Worm (Caenorhabditis elegans) whole organism, L2 larva: ENCODE data around the gene aldo-2.

Source experiments
- alr-1 ChIP-seq: fragments of 150-350 bp; optimal IDR thresholded peaks from 2 replicates; lab custom pipeline; 2014; ENCODE audit warnings: missing biosample characterization, missing genetic modification characterization
- aly-2 ChIP-seq: fragments of 150-350 bp; optimal IDR thresholded peaks from 2 replicates; lab custom pipeline; 2014; ENCODE audit warnings: missing biosample characterization, missing genetic modification characterization
- ama-1 ChIP-seq: fragments of 150-350 bp; optimal IDR thresholded peaks from 2 replicates; lab custom pipeline; 2018; ENCODE audit warnings: inconsistent platforms
- lin-11 ChIP-seq: fragments of 150-350 bp; sonication (generic microtip); optimal IDR thresholded peaks from 2 replicates; lab custom pipeline; 2014; ENCODE audit warnings: missing biosample characterization, missing genetic modification characterization, inconsistent platforms, mixed read lengths
- mab-5 ChIP-seq: fragments of 150-350 bp; optimal IDR thresholded peaks from 2 replicates; lab custom pipeline; 2014; ENCODE audit warnings: missing biosample characterization, missing genetic modification characterization
- nhr-12 ChIP-seq: fragments of 150-350 bp; optimal IDR thresholded peaks from 2 replicates; lab custom pipeline; 2014; ENCODE audit warnings: missing biosample characterization, missing genetic modification characterization
- nhr-21 ChIP-seq: fragments of 150-350 bp; optimal IDR thresholded peaks from 2 replicates; lab custom pipeline; 2014; ENCODE audit warnings: missing biosample characterization, missing genetic modification characterization
- nhr-25 ChIP-seq: fragments of 150-350 bp; sonication (generic microtip); optimal IDR thresholded peaks from 3 replicates; lab custom pipeline; 2014; ENCODE audit warnings: missing biosample characterization, missing genetic modification characterization
- snpc-4 ChIP-seq: fragments of 150-350 bp; optimal IDR thresholded peaks from 2 replicates; lab custom pipeline; 2014; ENCODE audit warnings: missing biosample characterization, missing genetic modification characterization
- unc-62 ChIP-seq: fragments of 150-350 bp; optimal IDR thresholded peaks from 2 replicates; lab custom pipeline; 2014; ENCODE audit warnings: missing biosample characterization, missing genetic modification reagents, missing genetic modification characterization
- zag-1 ChIP-seq: fragments of 150-350 bp; optimal IDR thresholded peaks from 2 replicates; lab custom pipeline; 2014; ENCODE audit warnings: missing biosample characterization, missing genetic modification characterization
- ztf-4 ChIP-seq: fragments of 150-350 bp; optimal IDR thresholded peaks from 2 replicates; lab custom pipeline; 2014; ENCODE audit warnings: missing biosample characterization, missing genetic modification characterization

DNA sequence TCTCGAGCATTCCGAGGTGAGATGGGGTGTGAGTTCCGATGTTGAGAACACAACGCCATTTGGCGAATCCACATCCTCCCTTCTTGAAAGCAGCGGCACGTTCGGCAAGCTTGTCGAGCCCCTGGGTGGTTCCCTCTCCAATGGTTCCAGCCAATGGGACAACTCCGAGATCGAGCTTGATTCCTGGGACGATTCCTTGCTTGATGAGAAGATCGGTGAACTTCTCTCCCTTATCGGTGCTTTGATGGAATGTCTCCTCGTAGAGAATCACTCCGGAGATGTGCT is 1.1 kb downstream of the aldo-2 start:
- TF ChIP-seq snpc-4 (no peak), ama-1 (no peak), ztf-4 (tag; lab: Kevin White, UChicago) (no peak), nhr-25 (tag; lab: Kevin White, UChicago) (no peak), mab-5 (tag; lab: Kevin White, UChicago) (no peak), nhr-12 (tag; lab: Kevin White, UChicago) (no peak), nhr-21 (tag; lab: Kevin White, UChicago) (no peak), unc-62 (GFP tag; lab: Kevin White, UChicago) (no peak), aly-2 (no peak), zag-1 (tag; lab: Kevin White, UChicago) (no peak), lin-11 (tag; lab: Kevin White, UChicago) (no peak), alr-1 (no peak)
